Worm (Caenorhabditis elegans) whole organism, mixed stage, embryonic: ENCODE results near the gene math-25.

ENCODE experiments used
- M03D4.4 ChIP-seq: sonication (generic microtip); optimal IDR thresholded peaks from 2 replicates; lab custom pipeline; 2017; ENCODE audit warnings: mild to moderate bottlenecking, missing genetic modification characterization, missing compliant biosample characterization
- bed-3 ChIP-seq: fragments of 200-800 bp; sonication (Bioruptor generic); optimal IDR thresholded peaks from 3 replicates; lab custom pipeline; 2018; ENCODE audit warnings: mild to moderate bottlenecking, missing genetic modification characterization, moderate library complexity, missing compliant biosample characterization
- blmp-1 ChIP-seq: fragments of 150-350 bp; optimal IDR thresholded peaks from 2 replicates; lab custom pipeline; 2014; ENCODE audit warnings: missing biosample characterization, missing genetic modification characterization
- ceh-39 ChIP-seq: fragments of 150-350 bp; optimal IDR thresholded peaks from 2 replicates; lab custom pipeline; 2014; ENCODE audit warnings: missing biosample characterization, missing genetic modification characterization
- ceh-43 ChIP-seq: fragments of 200-800 bp; sonication (Bioruptor generic); optimal IDR thresholded peaks from 2 replicates; lab custom pipeline; 2018; ENCODE audit warnings: mild to moderate bottlenecking, missing genetic modification characterization, moderate library complexity, missing compliant biosample characterization
- ceh-83 ChIP-seq: fragments of 200-800 bp; sonication (Bioruptor generic); optimal IDR thresholded peaks from 2 replicates; lab custom pipeline; 2018; ENCODE audit warnings: mild to moderate bottlenecking, missing genetic modification characterization, missing compliant biosample characterization
- ces-1 ChIP-seq: fragments of 150-350 bp; optimal IDR thresholded peaks from 2 replicates; lab custom pipeline; 2014; ENCODE audit warnings: missing biosample characterization, missing genetic modification reagents, missing genetic modification characterization
- drap-1 ChIP-seq: fragments of 200-800 bp; sonication (Bioruptor generic); optimal IDR thresholded peaks from 3 replicates; lab custom pipeline; 2018; ENCODE audit warnings: mild to moderate bottlenecking, missing genetic modification characterization, missing compliant biosample characterization
- elt-1 ChIP-seq: sonication (generic microtip); optimal IDR thresholded peaks from 2 replicates; lab custom pipeline; 2017; ENCODE audit warnings: missing genetic modification characterization, mild to moderate bottlenecking, missing compliant biosample characterization, antibody characterized with exemption, moderate library complexity, borderline replicate concordance; ENCODE audit not compliant: insufficient read depth
- elt-3 ChIP-seq: fragments of 150-350 bp; optimal IDR thresholded peaks from 2 replicates; lab custom pipeline; 2014; ENCODE audit warnings: missing biosample characterization, missing genetic modification characterization
- flh-1 ChIP-seq: fragments of 200-800 bp; sonication (Bioruptor generic); optimal IDR thresholded peaks from 2 replicates; lab custom pipeline; 2018; ENCODE audit warnings: mild to moderate bottlenecking, missing genetic modification characterization, moderate library complexity, missing compliant biosample characterization
- ham-2 ChIP-seq: fragments of 200-800 bp; sonication (Bioruptor generic); optimal IDR thresholded peaks from 2 replicates; lab custom pipeline; 2018; ENCODE audit warnings: mild to moderate bottlenecking, missing genetic modification characterization, missing compliant biosample characterization
- hlh-1 ChIP-seq: fragments of 150-350 bp; optimal IDR thresholded peaks from 2 replicates; lab custom pipeline; 2014; ENCODE audit warnings: missing biosample characterization, missing genetic modification reagents, missing genetic modification characterization
- lin-13 ChIP-seq: fragments of 150-350 bp; optimal IDR thresholded peaks from 2 replicates; lab custom pipeline; 2014; ENCODE audit warnings: missing biosample characterization, missing genetic modification characterization
- lin-32 ChIP-seq: fragments of 200-800 bp; sonication (Bioruptor generic); optimal IDR thresholded peaks from 2 replicates; lab custom pipeline; 2018; ENCODE audit warnings: mild to moderate bottlenecking, missing genetic modification characterization, missing compliant biosample characterization
- lsy-2 ChIP-seq: fragments of 150-350 bp; optimal IDR thresholded peaks from 2 replicates; lab custom pipeline; 2014; ENCODE audit warnings: missing biosample characterization, missing genetic modification characterization
- mab-5 ChIP-seq: fragments of 150-350 bp; optimal IDR thresholded peaks from 2 replicates; lab custom pipeline; 2014; ENCODE audit warnings: missing biosample characterization, missing genetic modification characterization
- mep-1 ChIP-seq: fragments of 150-350 bp; optimal IDR thresholded peaks from 2 replicates; lab custom pipeline; 2017; ENCODE audit warnings: missing biosample characterization, missing genetic modification reagents, missing genetic modification characterization, inconsistent platforms
- mls-2 ChIP-seq: sonication (generic microtip); optimal IDR thresholded peaks from 2 replicates; lab custom pipeline; 2016; ENCODE audit warnings: mild to moderate bottlenecking, missing genetic modification characterization, moderate library complexity, missing compliant biosample characterization
- nhr-12 ChIP-seq: fragments of 150-350 bp; optimal IDR thresholded peaks from 2 replicates; lab custom pipeline; 2014; ENCODE audit warnings: missing biosample characterization, missing genetic modification characterization
- nhr-2 ChIP-seq: fragments of 150-350 bp; optimal IDR thresholded peaks from 2 replicates; lab custom pipeline; 2014; ENCODE audit warnings: missing biosample characterization, missing genetic modification characterization
- nhr-28 ChIP-seq: fragments of 150-350 bp; optimal IDR thresholded peaks from 2 replicates; lab custom pipeline; 2014; ENCODE audit warnings: missing biosample characterization, missing genetic modification characterization
- nhr-76 ChIP-seq: sonication (generic microtip); optimal IDR thresholded peaks from 2 replicates; lab custom pipeline; 2017; ENCODE audit warnings: missing biosample characterization, missing genetic modification characterization
- pha-4 ChIP-seq: fragments of 150-350 bp; optimal IDR thresholded peaks from 2 replicates; lab custom pipeline; 2018; ENCODE audit warnings: missing biosample characterization, missing genetic modification reagents, missing genetic modification characterization
- sem-2 ChIP-seq: fragments of 200-800 bp; sonication (Bioruptor generic); optimal IDR thresholded peaks from 2 replicates; lab custom pipeline; 2018; ENCODE audit warnings: mild to moderate bottlenecking, missing genetic modification characterization, missing compliant biosample characterization
- snpc-4 ChIP-seq: fragments of 150-350 bp; optimal IDR thresholded peaks from 2 replicates; lab custom pipeline; 2014; ENCODE audit warnings: missing biosample characterization, missing genetic modification characterization
- sptf-1 ChIP-seq: sonication (generic microtip); optimal IDR thresholded peaks from 2 replicates; lab custom pipeline; 2017; ENCODE audit warnings: mild to moderate bottlenecking, missing genetic modification characterization, moderate library complexity, missing compliant biosample characterization
- tbx-8 ChIP-seq: fragments of 200-800 bp; sonication (Bioruptor generic); optimal IDR thresholded peaks from 2 replicates; lab custom pipeline; 2018; ENCODE audit warnings: mild to moderate bottlenecking, missing genetic modification characterization, moderate library complexity, missing compliant biosample characterization
- unc-120 ChIP-seq: sonication (generic microtip); optimal IDR thresholded peaks from 2 replicates; lab custom pipeline; 2017; ENCODE audit warnings: missing genetic modification characterization, missing compliant biosample characterization; ENCODE audit not compliant: poor library complexity, severe bottlenecking
- unc-39 ChIP-seq: fragments of 150-350 bp; optimal IDR thresholded peaks from 2 replicates; lab custom pipeline; 2014; ENCODE audit warnings: missing biosample characterization, missing genetic modification characterization
- unc-62 ChIP-seq: fragments of 150-350 bp; optimal IDR thresholded peaks from 2 replicates; lab custom pipeline; 2014; ENCODE audit warnings: missing biosample characterization, missing genetic modification reagents, missing genetic modification characterization
- zip-8 ChIP-seq: fragments of 150-350 bp; optimal IDR thresholded peaks from 2 replicates; lab custom pipeline; 2014; ENCODE audit warnings: missing biosample characterization, missing genetic modification characterization
- ztf-11 ChIP-seq: fragments of 150-350 bp; optimal IDR thresholded peaks from 2 replicates; lab custom pipeline; 2014; ENCODE audit warnings: missing biosample characterization, missing genetic modification characterization

The math-25 gene

ce11 chrII:1926162-1926561 lies 30.3 kb downstream of the math-25 start, which contains the start of gene F52C6.2:
Gene F52C6.2 (plus strand): TSS chrII:1926462.
- TF ChIP-seq hlh-1 (tag; lab: Kevin White, UChicago) (no peak), mep-1 (tag; lab: Kevin White, UChicago) (no peak), unc-39 (tag; lab: Kevin White, UChicago) (no peak), ceh-83 (GFP tag; lab: Kevin White, UChicago) (no peak), ztf-11 (tag; lab: Kevin White, UChicago) (no peak), elt-3 (no peak), ces-1 (GFP tag; lab: Kevin White, UChicago) (no peak), bed-3 (GFP tag; lab: Kevin White, UChicago) (no peak), drap-1 (GFP tag; lab: Kevin White, UChicago) (no peak), elt-1 (tag; lab: Kevin White, UChicago) (no peak), blmp-1 (tag; lab: Kevin White, UChicago) (no peak), sptf-1 (tag; lab: Kevin White, UChicago) (no peak), unc-62 (GFP tag; lab: Kevin White, UChicago) (no peak), lin-13 (no peak), lin-32 (GFP tag; lab: Kevin White, UChicago) (no peak), nhr-12 (tag; lab: Kevin White, UChicago) (no peak), mls-2 (tag; lab: Kevin White, UChicago) (no peak), unc-120 (no peak), tbx-8 (GFP tag; lab: Kevin White, UChicago) (no peak)

ce11 chrII:1928578-1928977 lies 32.7 kb downstream of the math-25 start:
- TF ChIP-seq ceh-43 (GFP tag; lab: Kevin White, UChicago) (no peak), ceh-39 (no peak), mep-1 (tag; lab: Kevin White, UChicago) (no peak), nhr-2 (tag; lab: Kevin White, UChicago) (no peak)

- TF ChIP-seq ces-1 (GFP tag; lab: Kevin White, UChicago) (no peak), blmp-1 (tag; lab: Kevin White, UChicago) (no peak), ztf-11 (tag; lab: Kevin White, UChicago) (no peak), M03D4.4 (tag; lab: Kevin White, UChicago) (no peak), zip-8 (tag; lab: Kevin White, UChicago) (no peak), nhr-12 (tag; lab: Kevin White, UChicago) (no peak), elt-3 (no peak), ceh-43 (GFP tag; lab: Kevin White, UChicago) (no peak), snpc-4 (tag; lab: Kevin White, UChicago) (no peak), drap-1 (GFP tag; lab: Kevin White, UChicago) (no peak), nhr-28 (tag; lab: Kevin White, UChicago) (no peak), unc-39 (tag; lab: Kevin White, UChicago) (no peak), lin-32 (GFP tag; lab: Kevin White, UChicago) (no peak), elt-1 (tag; lab: Kevin White, UChicago) (no peak), ham-2 (GFP tag; lab: Kevin White, UChicago) (no peak)
Observed at ce11 chrII:1939652-1940051, 43.8 kb downstream of the math-25 start, which contains the start of gene ZK250.13. Gene ZK250.13 (minus strand): TSS chrII:1939752.

DNA sequence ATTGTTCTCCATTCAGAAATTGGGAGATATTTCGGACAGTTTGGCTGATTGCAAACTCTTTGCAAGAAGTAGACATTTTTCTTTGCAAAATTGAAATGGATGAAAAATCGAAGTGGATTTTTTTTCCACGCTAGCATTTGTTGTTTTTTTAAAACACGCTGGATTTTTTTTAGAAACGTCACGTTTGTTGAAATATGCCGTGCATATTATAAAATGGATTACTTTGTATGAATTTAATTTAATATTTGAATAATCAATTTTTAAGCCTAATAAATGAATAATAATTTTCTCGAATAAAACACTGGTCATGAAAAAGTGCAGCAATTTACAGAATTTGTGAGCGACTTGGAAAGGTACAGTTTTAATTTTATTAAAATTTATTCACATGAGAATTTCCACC lies 49.2 kb downstream of the math-25 start, which contains the start of gene ZK250.14:
Gene ZK250.14, minus strand, starts transcription at position 101 of the 400 bp plus-strand sequence.
- TF ChIP-seq nhr-28 (tag; lab: Kevin White, UChicago) (no peak), drap-1 (GFP tag; lab: Kevin White, UChicago) (no peak), snpc-4 (tag; lab: Kevin White, UChicago) (no peak), sem-2 (GFP tag; lab: Kevin White, UChicago) (no peak), mab-5 (tag; lab: Kevin White, UChicago) (no peak), unc-120 (no peak), pha-4 (tag; lab: Kevin White, UChicago) (no peak), M03D4.4 (tag; lab: Kevin White, UChicago) (no peak), ztf-11 (tag; lab: Kevin White, UChicago) (no peak), lsy-2 (tag; lab: Kevin White, UChicago) (no peak), hlh-1 (tag; lab: Kevin White, UChicago) (no peak), nhr-76 (no peak), ces-1 (GFP tag; lab: Kevin White, UChicago) (no peak), flh-1 (no peak), lin-13 (no peak), nhr-2 (tag; lab: Kevin White, UChicago) (no peak), unc-39 (tag; lab: Kevin White, UChicago) (no peak), lin-32 (GFP tag; lab: Kevin White, UChicago) (no peak), tbx-8 (GFP tag; lab: Kevin White, UChicago) (no peak), bed-3 (GFP tag; lab: Kevin White, UChicago) (no peak)
